Fruit fly (Drosophila melanogaster) whole organism, prepupa: ENCODE measurements around the gene mbo.

ENCODE experiments used
- Blimp-1 ChIP-seq: fragments of 200-800 bp; sonication (Bioruptor generic); optimal IDR thresholded peaks from 3 replicates; lab custom pipeline; 2017; ENCODE audit warnings: missing biosample characterization, missing genetic modification characterization, mild to moderate bottlenecking, moderate library complexity, missing genetic modification reagents
- CG10631 ChIP-seq: fragments of 200-800 bp; sonication (Bioruptor generic); optimal IDR thresholded peaks from 2 replicates; lab custom pipeline; 2016; ENCODE audit warnings: missing biosample characterization, missing genetic modification characterization
- CG11762 ChIP-seq: fragments of 200-800 bp; sonication (Bioruptor generic); optimal IDR thresholded peaks from 3 replicates; lab custom pipeline; 2016; ENCODE audit warnings: missing biosample characterization, missing genetic modification characterization; ENCODE audit not compliant: insufficient read depth
- CG16779 ChIP-seq: fragments of 200-800 bp; sonication (Bioruptor generic); optimal IDR thresholded peaks from 3 replicates; lab custom pipeline; 2017; ENCODE audit warnings: missing biosample characterization, mild to moderate bottlenecking, missing genetic modification characterization
- CG31627 ChIP-seq: fragments of 200-800 bp; sonication (Bioruptor generic); optimal IDR thresholded peaks from 3 replicates; lab custom pipeline; 2016; ENCODE audit warnings: missing biosample characterization, missing genetic modification characterization
- CG34406 ChIP-seq: fragments of 200-800 bp; sonication (Bioruptor generic); optimal IDR thresholded peaks from 3 replicates; lab custom pipeline; 2016; ENCODE audit warnings: missing biosample characterization, missing genetic modification characterization
- CG3919 ChIP-seq: fragments of 200-800 bp; sonication (Bioruptor generic); optimal IDR thresholded peaks from 3 replicates; lab custom pipeline; 2016; ENCODE audit warnings: missing biosample characterization, missing genetic modification characterization
- CG4318 ChIP-seq: fragments of 200-800 bp; sonication (Bioruptor generic); optimal IDR thresholded peaks from 3 replicates; lab custom pipeline; 2017; ENCODE audit warnings: missing biosample characterization, mild to moderate bottlenecking, missing genetic modification characterization
- CG6163 ChIP-seq: fragments of 200-800 bp; sonication (Bioruptor generic); IDR thresholded peaks from 3 replicates; pipeline ENCODE4 v1.3.6; 2022; ENCODE audit warnings: missing biosample characterization, missing genetic modification characterization
- CG6276 ChIP-seq: fragments of 200-800 bp; sonication (Bioruptor generic); optimal IDR thresholded peaks from 2 replicates; lab custom pipeline; 2017; ENCODE audit warnings: missing biosample characterization, mild to moderate bottlenecking, missing genetic modification characterization
- CG7368 ChIP-seq: fragments of 200-800 bp; sonication (Bioruptor generic); optimal IDR thresholded peaks from 3 replicates; lab custom pipeline; 2016; ENCODE audit warnings: missing biosample characterization, missing genetic modification characterization
- CG8119 ChIP-seq: fragments of 200-800 bp; sonication (Bioruptor generic); IDR thresholded peaks from 3 replicates; pipeline ENCODE4 v1.3.6; 2022; ENCODE audit warnings: missing biosample characterization, missing genetic modification characterization
- CG8319 ChIP-seq: fragments of 200-800 bp; sonication (Bioruptor generic); optimal IDR thresholded peaks from 3 replicates; lab custom pipeline; 2016; ENCODE audit warnings: missing biosample characterization, missing genetic modification characterization
- Eip78C ChIP-seq: fragments of 200-800 bp; sonication (Bioruptor generic); peaks from one replicate; lab custom pipeline; 2016; ENCODE audit warnings: missing biosample characterization, missing genetic modification characterization
- Eip93F ChIP-seq: fragments of 200-800 bp; sonication (Bioruptor generic); optimal IDR thresholded peaks from 2 replicates; lab custom pipeline; 2016; ENCODE audit warnings: missing biosample characterization, mild to moderate bottlenecking, missing genetic modification characterization
- Hr38 ChIP-seq: sonication (Bioruptor generic); optimal IDR thresholded peaks from 2 replicates; lab custom pipeline; 2016; ENCODE audit warnings: missing biosample characterization, missing genetic modification characterization
- Hr39 ChIP-seq: fragments of 200-800 bp; sonication (Bioruptor generic); optimal IDR thresholded peaks from 2 replicates; lab custom pipeline; 2016; ENCODE audit warnings: missing biosample characterization, missing genetic modification characterization
- Hr4 ChIP-seq: fragments of 200-800 bp; sonication (Bioruptor generic); optimal IDR thresholded peaks from 3 replicates; lab custom pipeline; 2016; ENCODE audit warnings: missing biosample characterization, missing genetic modification characterization
- Met ChIP-seq: fragments of 200-800 bp; sonication (Bioruptor generic); optimal IDR thresholded peaks from 3 replicates; lab custom pipeline; 2016; ENCODE audit warnings: missing biosample characterization, missing genetic modification characterization
- OdsH ChIP-seq: fragments of 200-800 bp; sonication (Bioruptor generic); optimal IDR thresholded peaks from 3 replicates; lab custom pipeline; 2016; ENCODE audit warnings: missing biosample characterization, missing genetic modification characterization
- Sox15 ChIP-seq: fragments of 200-800 bp; sonication (Bioruptor generic); optimal IDR thresholded peaks from 3 replicates; lab custom pipeline; 2016; ENCODE audit warnings: missing biosample characterization, missing genetic modification characterization
- achi ChIP-seq: fragments of 200-800 bp; sonication (Bioruptor generic); optimal IDR thresholded peaks from 3 replicates; lab custom pipeline; 2016; ENCODE audit warnings: missing biosample characterization, missing genetic modification characterization
- eg ChIP-seq: fragments of 200-800 bp; sonication (Bioruptor generic); IDR thresholded peaks from 3 replicates; pipeline ENCODE4 v1.3.6; 2022; ENCODE audit warnings: missing biosample characterization, missing genetic modification characterization
- esn ChIP-seq: fragments of 200-800 bp; sonication (Bioruptor generic); optimal IDR thresholded peaks from 2 replicates; lab custom pipeline; 2016; ENCODE audit warnings: missing biosample characterization, mild to moderate bottlenecking, missing genetic modification characterization, moderate library complexity
- fkh ChIP-seq: fragments of 200-800 bp; sonication (Bioruptor generic); optimal IDR thresholded peaks from 3 replicates; lab custom pipeline; 2017; ENCODE audit warnings: missing biosample characterization, mild to moderate bottlenecking, missing genetic modification characterization, moderate library complexity
- lz ChIP-seq: fragments of 200-800 bp; sonication (Bioruptor generic); optimal IDR thresholded peaks from 3 replicates; lab custom pipeline; 2016; ENCODE audit warnings: missing biosample characterization, missing genetic modification characterization
- pdm3 ChIP-seq: fragments of 200-800 bp; sonication (Bioruptor generic); optimal IDR thresholded peaks from 3 replicates; lab custom pipeline; 2016; ENCODE audit warnings: missing biosample characterization, missing genetic modification characterization
- spab ChIP-seq: fragments of 200-800 bp; sonication (Bioruptor generic); optimal IDR thresholded peaks from 2 replicates; lab custom pipeline; 2017; ENCODE audit warnings: missing biosample characterization, mild to moderate bottlenecking, missing genetic modification characterization, missing genetic modification reagents
- svp ChIP-seq: fragments of 200-800 bp; sonication (Bioruptor generic); peaks from one replicate; lab custom pipeline; 2016; ENCODE audit warnings: missing biosample characterization, missing genetic modification characterization
- topi ChIP-seq: fragments of 200-800 bp; sonication (Bioruptor generic); optimal IDR thresholded peaks from 3 replicates; lab custom pipeline; 2016; ENCODE audit warnings: missing biosample characterization, missing genetic modification characterization
- vri ChIP-seq: fragments of 200-800 bp; sonication (Bioruptor generic); optimal IDR thresholded peaks from 3 replicates; lab custom pipeline; 2016; ENCODE audit warnings: missing biosample characterization, mild to moderate bottlenecking, missing genetic modification characterization

The mbo gene

DNA sequence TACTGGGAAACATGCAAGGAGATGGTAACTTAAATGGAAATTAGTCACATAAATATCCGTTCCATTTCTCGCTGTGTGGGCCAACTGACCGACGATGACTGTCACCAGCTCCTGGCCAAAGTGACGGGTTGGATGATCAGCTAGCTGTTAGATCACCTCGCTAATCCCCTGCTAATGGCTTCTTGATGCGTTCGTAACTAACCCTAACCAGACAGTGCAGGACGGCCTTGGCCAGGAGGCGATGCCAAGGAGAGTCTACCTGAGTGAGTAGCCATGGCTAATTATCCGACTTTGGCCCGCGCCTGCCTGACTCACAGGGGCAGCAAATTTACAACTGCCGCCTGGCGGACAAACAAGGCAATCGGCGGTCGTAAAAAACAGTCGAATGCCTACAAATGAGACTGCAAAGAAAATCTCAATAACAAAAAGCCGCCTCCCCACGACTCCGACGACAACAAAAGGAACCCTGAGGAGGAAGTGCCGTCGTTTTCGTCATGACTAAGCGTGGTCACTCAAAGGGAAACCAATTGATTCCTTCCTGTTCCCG is 33.0 kb downstream of the mbo start:
- TF ChIP-seq eg (no peak), Eip78C (GFP tag; lab: Kevin White, UChicago) (peak; percentile 33), CG6163 (GFP tag; lab: Robert Waterston, UW) (0 out of 3 replicates have a peak, but pooled peaks have one; percentile 21)

DNA sequence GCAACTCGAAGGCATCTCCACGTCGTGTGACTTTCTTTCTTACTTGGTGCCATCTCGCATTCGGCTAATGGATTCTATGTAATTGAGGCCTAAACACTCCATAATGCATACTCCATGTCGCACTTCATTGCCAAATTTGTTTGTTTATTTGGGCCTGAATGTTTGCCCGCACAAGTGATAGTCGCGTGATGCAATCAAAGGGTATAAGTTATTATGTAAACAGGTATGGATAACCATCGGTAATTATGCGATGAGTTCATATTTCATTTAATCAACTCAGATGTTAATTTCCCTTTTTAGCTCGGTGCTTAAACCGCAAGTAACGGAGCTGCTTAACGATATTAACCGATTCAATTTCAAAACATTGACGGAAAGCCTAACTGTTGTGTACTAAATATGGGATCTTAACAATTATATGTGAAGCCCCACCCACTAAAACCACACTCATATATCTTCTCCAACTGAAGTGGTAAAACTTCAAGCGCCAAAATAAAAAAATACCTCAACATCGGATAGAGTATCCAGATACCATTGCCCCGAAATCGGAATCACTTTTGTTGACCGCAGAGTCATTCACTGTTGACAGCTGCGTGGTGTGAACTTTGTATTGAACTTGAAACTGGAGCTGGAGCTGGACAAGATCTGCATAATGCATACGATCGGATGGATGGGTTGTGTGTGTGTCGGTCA is 34.1 kb downstream of the mbo start:
- TF ChIP-seq spab (GFP tag; lab: Kevin White, UChicago) (no peak), topi (GFP tag; lab: Kevin White, UChicago) (no peak), esn (GFP tag; lab: Kevin White, UChicago) (peak; percentile 13), vri (peak; percentile 40), CG34406 (peak; percentile 11), CG10631 (GFP tag; lab: Kevin White, UChicago) (no peak), Hr38 (no peak), CG8319 (GFP tag; lab: Kevin White, UChicago) (no peak), Eip93F (GFP tag; lab: Kevin White, UChicago) (no peak), OdsH (GFP tag; lab: Kevin White, UChicago) (no peak), Hr39 (GFP tag; lab: Kevin White, UChicago) (peak; percentile 17), Eip78C (GFP tag; lab: Kevin White, UChicago) (peak; percentile 66), svp (peak; percentile 66), Met (GFP tag; lab: Kevin White, UChicago) (peak; percentile 20), CG31627 (GFP tag; lab: Kevin White, UChicago) (peak; percentile 15), CG16779 (tag; lab: Kevin White, UChicago) (no peak), CG6163 (GFP tag; lab: Robert Waterston, UW) (no peak), pdm3 (GFP tag; lab: Kevin White, UChicago) (peak; percentile 14), lz (GFP tag; lab: Kevin White, UChicago) (peak; percentile 22), CG7368 (GFP tag; lab: Kevin White, UChicago) (peak; percentile 26), achi (GFP tag; lab: Kevin White, UChicago) (peak; percentile 11), fkh (GFP tag; lab: Kevin White, UChicago) (peak; percentile 46), Sox15 (peak; percentile 9), CG3919 (GFP tag; lab: Kevin White, UChicago) (no peak)

DNA sequence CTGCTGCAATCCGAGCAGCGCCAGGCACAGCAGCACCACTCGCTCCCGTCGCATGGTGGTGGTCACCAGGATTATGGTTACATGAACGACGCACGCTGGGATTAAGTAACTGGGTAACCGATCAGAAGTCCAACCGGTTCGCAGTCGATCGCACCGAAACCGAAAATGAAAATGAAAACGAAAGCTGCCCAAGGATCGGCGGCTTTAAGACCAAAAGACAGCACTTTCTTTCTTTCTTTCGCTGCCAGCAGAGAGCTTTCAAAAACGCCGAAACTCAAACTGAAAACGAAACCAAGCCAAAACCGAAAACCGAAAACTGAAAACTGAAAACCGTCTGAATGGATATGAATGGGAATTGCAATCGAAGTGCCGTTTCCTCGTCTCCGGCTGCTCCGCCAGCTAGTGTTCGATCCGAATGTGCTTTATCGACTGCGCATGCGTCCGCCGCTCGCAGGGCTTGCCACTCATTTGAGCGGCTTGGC is 36.8 kb downstream of the mbo start, which contains the start of gene CG6753:
Gene CG6753, minus strand, starts transcription at position 432 of the 482 bp plus-strand sequence.
- peak; percentile 90 for TF ChIP-seq Blimp-1 (GFP tag; lab: Kevin White, UChicago)
- no peak for TF ChIP-seq spab (GFP tag; lab: Kevin White, UChicago)
- TF ChIP-seq CG8119 (GFP tag; lab: Robert Waterston, UW), result no peak
- no peak for TF ChIP-seq CG7368 (GFP tag; lab: Kevin White, UChicago)
- no peak for TF ChIP-seq CG6276 (GFP tag; lab: Kevin White, UChicago)
- no peak for TF ChIP-seq CG4318 (GFP tag; lab: Kevin White, UChicago)
- TF ChIP-seq CG6163 (GFP tag; lab: Robert Waterston, UW), result no peak

DNA sequence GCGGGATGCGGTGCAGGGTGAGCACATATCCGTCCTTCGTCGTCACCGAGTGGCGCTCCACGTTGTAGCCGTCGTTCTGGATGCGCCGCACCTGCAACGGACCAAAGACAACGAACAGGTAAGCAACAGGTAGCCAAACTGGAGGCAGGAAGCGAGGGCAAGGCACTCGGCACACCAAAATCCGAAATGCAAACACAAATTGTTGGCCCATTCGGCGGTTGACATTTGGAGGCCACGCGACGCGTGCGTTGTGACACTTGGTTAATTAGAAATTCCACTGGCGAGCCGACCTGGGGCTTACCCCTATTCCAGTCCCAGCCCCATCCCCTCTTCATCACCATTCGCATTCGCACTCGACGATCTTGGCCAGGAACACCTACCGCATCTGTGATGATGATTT is 37.2 kb downstream of the mbo start:
- TF ChIP-seq CG11762 (GFP tag; lab: Kevin White, UChicago), result no peak
- TF ChIP-seq, all 60 proteins: peak for 0

DNA sequence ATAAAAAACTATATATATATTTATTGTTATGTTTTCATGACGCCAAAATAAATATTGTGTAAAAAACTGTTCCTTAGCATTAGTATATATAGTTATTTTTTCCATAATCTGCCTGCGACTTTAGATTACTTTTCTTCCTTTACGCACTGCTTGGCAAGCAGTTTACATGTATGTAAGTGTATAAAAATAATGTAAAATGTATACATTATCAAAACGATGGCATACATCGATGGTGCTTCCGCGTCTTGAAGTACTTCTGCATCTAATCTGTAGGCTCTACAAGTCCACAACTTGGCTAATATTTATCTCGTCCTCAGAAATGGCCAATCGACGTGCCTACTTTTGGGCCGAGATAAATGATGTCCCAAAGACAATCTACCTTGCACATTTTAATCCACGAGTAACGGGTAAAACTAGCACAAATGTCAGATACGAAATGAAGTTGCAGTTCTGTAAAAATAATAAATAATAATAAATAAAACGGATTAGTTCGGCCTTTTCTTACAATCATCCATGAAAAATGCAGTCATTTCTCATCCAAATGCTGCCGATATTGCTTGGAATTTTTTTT is 40.8 kb downstream of the mbo start, which contains the start of gene CG11608:
Gene CG11608, plus strand, starts transcription at position 521 of the 571 bp plus-strand sequence.
- TF ChIP-seq CG11762 (GFP tag; lab: Kevin White, UChicago) (no peak), CG8319 (GFP tag; lab: Kevin White, UChicago) (peak; percentile 61), Hr4 (no peak)
- TF ChIP-seq, all 60 proteins: peak for 1
